Worm (Caenorhabditis elegans) whole organism, late embryonic: ENCODE results near the gene mrp-5.

Experiments used
- ama-1 ChIP-seq: fragments of 150-350 bp; optimal IDR thresholded peaks from 2 replicates; lab custom pipeline; 2014
- nfya-1 ChIP-seq: sonication (generic microtip); optimal IDR thresholded peaks from 2 replicates; lab custom pipeline; 2017; ENCODE audit warnings: missing genetic modification characterization, mild to moderate bottlenecking, missing compliant biosample characterization, antibody characterized with exemption, moderate library complexity

DNA sequence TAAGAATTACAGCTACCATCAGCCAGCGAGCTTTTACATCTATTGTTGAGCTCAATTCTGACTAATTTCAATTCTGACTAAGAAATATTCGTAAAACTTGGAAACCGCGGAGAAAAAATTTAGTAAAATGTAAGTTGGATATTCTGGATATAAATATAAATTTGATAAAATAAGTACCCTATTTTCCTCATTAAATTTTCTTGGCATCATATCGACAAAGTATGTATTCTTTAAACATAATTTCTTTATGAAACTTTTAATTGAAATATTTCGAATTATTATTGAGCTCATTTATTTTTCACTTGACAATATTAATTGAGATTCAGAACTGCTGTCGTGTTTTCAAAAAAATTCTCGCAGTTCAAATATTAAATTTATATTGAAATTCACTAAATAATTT lies 16.6 kb downstream of the mrp-5 start:
- TF ChIP-seq nfya-1 (tag; lab: Kevin White, UChicago) = no peak
- TF ChIP-seq ama-1 (lab: Kevin White, UChicago) = no peak
